1 fruit fly cellular context compared by ENCODE assay signal in genomic region chr3R:15927172-15927571, dm6.
TF ChIP-seq lines count a peak whose summit lies in the region.

No protein-coding gene starts in this region.

TF ChIP-seq in whole organism, embryonic, 481 proteins besides CTCF, POLR2A, EP300 and RAD21 (continued from another document):
- TF ChIP-seq CG17829 (tag; optimal IDR thresholded peaks at IDR 0.05; lab: Kevin White, UChicago) (peak; percentile 12), NfI (GFP tag; optimal IDR thresholded peaks at IDR 0.05; lab: Kevin White, UChicago) (no peak), ftz-f1 (GFP tag; optimal IDR thresholded peaks at IDR 0.05; lab: Kevin White, UChicago) (no peak), CG7987 (GFP tag; optimal IDR thresholded peaks at IDR 0.05; lab: Kevin White, UChicago) (no peak), stc (GFP tag; IDR thresholded peaks at IDR 0.05; lab: Robert Waterston, UW) (0 out of 2 replicates have a peak, but pooled peaks have one; percentile 21), bigmax (GFP tag; optimal IDR thresholded peaks at IDR 0.05; lab: Kevin White, UChicago) (no peak), D19A (tag; optimal IDR thresholded peaks at IDR 0.05; lab: Kevin White, UChicago) (no peak), hkb (optimal IDR thresholded peaks at IDR 0.05; lab: Kevin White, UChicago) (no peak), hkb (GFP tag; IDR thresholded peaks at IDR 0.05; lab: Robert Waterston, UW) (0 out of 2 replicates have a peak, but pooled peaks have one; percentile 30), gt (GFP tag; IDR thresholded peaks at IDR 0.05; lab: Robert Waterston, UW) (no peak), CG4404 (GFP tag; IDR thresholded peaks at IDR 0.05; lab: Robert Waterston, UW) (no peak), CG9609 (GFP tag; optimal IDR thresholded peaks at IDR 0.05; lab: Kevin White, UChicago) (no peak), CG17361 (GFP tag; IDR thresholded peaks at IDR 0.05; lab: Robert Waterston, UW) (peak; percentile 41; the same call in 1 of the 3 replicates), mam (GFP tag; optimal IDR thresholded peaks at IDR 0.05; lab: Kevin White, UChicago) (no peak), Optix (GFP tag; IDR thresholded peaks at IDR 0.05; lab: Robert Waterston, UW) (no peak), sob (GFP tag; IDR thresholded peaks at IDR 0.05; lab: Robert Waterston, UW) (no peak), CG1792 (GFP tag; optimal IDR thresholded peaks at IDR 0.05; lab: Kevin White, UChicago) (no peak), MTF-1 (GFP tag; optimal IDR thresholded peaks at IDR 0.05; lab: Kevin White, UChicago; ENCODE audit: borderline replicate concordance) (no peak), CG13424 (tag; optimal IDR thresholded peaks at IDR 0.05; lab: Kevin White, UChicago) (peak; percentile 44), Asciz (GFP tag; optimal IDR thresholded peaks at IDR 0.05; lab: Kevin White, UChicago) (no peak), Dll (GFP tag; IDR thresholded peaks at IDR 0.05; lab: Robert Waterston, UW; ENCODE audit: partially characterized antibody) (no peak), CG9727 (GFP tag; optimal IDR thresholded peaks at IDR 0.05; lab: Kevin White, UChicago) (peak; percentile 15), CrebB (tag; optimal IDR thresholded peaks at IDR 0.05; lab: Kevin White, UChicago) (no peak), HHEX (GFP tag; optimal IDR thresholded peaks at IDR 0.05; lab: Kevin White, UChicago) (peak; percentile 12), CG4854 (GFP tag; optimal IDR thresholded peaks at IDR 0.05; lab: Kevin White, UChicago) (no peak), tx (GFP tag; optimal IDR thresholded peaks at IDR 0.05; lab: Kevin White, UChicago) (no peak), CG4730 (GFP tag; IDR thresholded peaks at IDR 0.05; lab: Robert Waterston, UW) (no peak), h (optimal IDR thresholded peaks at IDR 0.05; lab: Kevin White, UChicago) (no peak), Sry-β (GFP tag; optimal IDR thresholded peaks at IDR 0.05; lab: Kevin White, UChicago) (no peak)
TF ChIP-seq in whole organism, embryonic: peak in this region for 106.
